Worm (Caenorhabditis elegans): ENCODE results near the gene F14F8.9.

DNA sequence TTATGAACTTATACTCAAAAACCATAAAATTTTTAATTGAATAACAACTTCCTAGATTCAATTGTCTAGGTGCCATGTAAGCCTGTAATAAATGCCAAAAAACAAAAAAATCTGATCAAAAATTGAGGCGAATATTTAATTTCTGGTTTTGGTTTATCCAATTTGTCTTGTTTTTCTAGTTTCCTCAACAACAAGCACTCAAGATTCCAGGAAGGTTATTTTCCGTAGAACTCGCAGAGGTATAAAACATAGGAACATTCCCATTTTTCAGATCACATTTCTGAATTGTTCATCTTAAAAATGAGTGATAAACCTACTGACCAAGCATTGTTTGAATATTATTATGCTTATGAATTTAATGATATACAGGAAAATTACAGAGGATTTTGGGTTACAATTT is 28.8 kb upstream of the F14F8.9 start, which contains the start of gene srw-41:
- TF ChIP-seq elt-3 (tag; optimal IDR thresholded peaks at IDR 0.05) (no peak), alr-1 (tag; optimal IDR thresholded peaks at IDR 0.05; ENCODE audit: borderline replicate concordance) (no peak), pax-3 (tag; optimal IDR thresholded peaks at IDR 0.05) (no peak), nhr-28 (tag; optimal IDR thresholded peaks at IDR 0.05) (no peak), lin-39 (tag; optimal IDR thresholded peaks at IDR 0.05) (no peak)
